Fruit fly (Drosophila melanogaster) whole organism, wandering third instar larva: ENCODE measurements around the gene CG46399.

ENCODE experiments used
- GATAd ChIP-seq: sonication (Bioruptor generic); optimal IDR thresholded peaks from 2 replicates; lab custom pipeline; 2016; ENCODE audit warnings: missing biosample characterization, missing genetic modification characterization
- br ChIP-seq: fragments of 200-800 bp; sonication (Bioruptor generic); optimal IDR thresholded peaks from 2 replicates; lab custom pipeline; 2016; ENCODE audit warnings: missing biosample characterization, missing genetic modification characterization
- brk ChIP-seq: fragments of 200-800 bp; sonication (Bioruptor generic); optimal IDR thresholded peaks from 2 replicates; lab custom pipeline; 2016; ENCODE audit warnings: missing biosample characterization, mild to moderate bottlenecking, missing genetic modification characterization
- ey ChIP-seq: fragments of 200-800 bp; sonication (Bioruptor generic); optimal IDR thresholded peaks from 2 replicates; lab custom pipeline; 2016; ENCODE audit warnings: missing biosample characterization, missing genetic modification characterization
- fru ChIP-seq: fragments of 200-800 bp; sonication (Bioruptor generic); optimal IDR thresholded peaks from 3 replicates; lab custom pipeline; 2016; ENCODE audit warnings: missing biosample characterization, mild to moderate bottlenecking, missing genetic modification characterization
- jim ChIP-seq: fragments of 175-275, 200-325 bp; sonication (Bioruptor generic); optimal IDR thresholded peaks from 2 replicates; lab custom pipeline; 2016; ENCODE audit warnings: missing biosample characterization, mild to moderate bottlenecking, missing genetic modification characterization
- lola ChIP-seq: fragments of >200 bp; optimal IDR thresholded peaks from 2 replicates; lab custom pipeline; 2017; ENCODE audit warnings: missing biosample characterization, missing genetic modification characterization
- psq ChIP-seq: fragments of 200-800 bp; sonication (Bioruptor generic); optimal IDR thresholded peaks from 3 replicates; lab custom pipeline; 2017; ENCODE audit warnings: missing biosample characterization, mild to moderate bottlenecking, missing genetic modification characterization, moderate library complexity
- usp ChIP-seq: fragments of >200 bp; optimal IDR thresholded peaks from 2 replicates; lab custom pipeline; 2017; ENCODE audit warnings: missing biosample characterization, missing genetic modification characterization

DNA sequence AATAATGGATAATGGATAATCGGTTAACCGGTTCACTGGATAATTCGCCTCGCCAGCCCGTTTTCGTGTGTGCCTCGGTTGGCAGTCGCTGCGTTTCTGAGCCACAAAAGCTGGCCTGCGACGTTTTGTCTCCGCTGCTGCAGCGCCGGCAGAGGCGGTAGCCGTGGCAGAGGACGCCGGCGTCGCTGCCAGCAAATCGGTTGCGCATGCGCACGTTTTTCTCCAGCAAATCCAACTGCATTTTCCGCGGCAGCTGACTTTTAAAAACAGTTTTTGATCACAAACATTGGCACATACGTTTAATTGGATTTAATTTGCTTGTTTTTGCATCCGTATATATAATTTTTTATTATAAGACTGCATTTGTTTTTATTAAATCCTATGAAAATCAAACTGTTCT is 37.7 kb downstream of the CG46399 start, which contains the start of gene CG9514:
- no peak for TF ChIP-seq usp (GFP tag; lab: Kevin White, UChicago)
- TF ChIP-seq jim (GFP tag; lab: Kevin White, UChicago) = no peak
- no peak for TF ChIP-seq brk (GFP tag; lab: Kevin White, UChicago)
- TF ChIP-seq GATAd (GFP tag; lab: Kevin White, UChicago) = no peak
- no peak for TF ChIP-seq ey (GFP tag; lab: Kevin White, UChicago)
- TF ChIP-seq fru (GFP tag; lab: Kevin White, UChicago) = no peak
- no peak for TF ChIP-seq psq (GFP tag; lab: Kevin White, UChicago)
- no peak for TF ChIP-seq lola (GFP tag; lab: Kevin White, UChicago)
- TF ChIP-seq br (GFP tag; lab: Kevin White, UChicago) = no peak
